Fruit fly (Drosophila melanogaster): Measurements from ENCODE around the gene CG4887.

Gene CG4887

DNA sequence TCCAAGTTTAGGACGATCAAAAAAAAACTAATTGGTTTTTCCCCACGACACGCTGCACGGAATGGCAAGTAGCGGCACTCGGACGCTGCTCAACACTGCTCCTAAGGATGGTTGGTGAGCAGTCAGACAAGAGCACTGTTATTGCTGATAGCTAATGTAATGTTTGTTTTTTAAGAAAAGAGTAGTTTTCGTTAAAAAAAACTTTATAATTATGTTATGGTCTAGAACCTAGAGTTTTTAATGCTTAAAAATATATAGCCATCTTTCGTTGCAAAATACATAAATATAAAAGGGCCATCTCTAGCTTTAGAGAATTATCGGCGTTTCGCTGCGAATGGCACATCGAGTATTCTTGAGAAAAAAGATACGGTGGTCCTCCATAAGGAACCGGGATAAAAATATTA, at the start of gene CG4887, which contains the start of gene Charon (continued):
- TF ChIP-seq mld (GFP tag; IDR thresholded peaks at IDR 0.05; ENCODE audit: partially characterized antibody): no peak
- TF ChIP-seq sna (GFP tag; IDR thresholded peaks at IDR 0.05; ENCODE audit: partially characterized antibody): peak; percentile 69
- peak; percentile 52; the same call in 1 of the 2 replicates for TF ChIP-seq Nf-YA (GFP tag; IDR thresholded peaks at IDR 0.05)
- peak; percentile 73 for TF ChIP-seq bcd (GFP tag; optimal IDR thresholded peaks at IDR 0.05)
- no peak for TF ChIP-seq CG31441 (GFP tag; IDR thresholded peaks at IDR 0.05)
- TF ChIP-seq Dek (tag; optimal IDR thresholded peaks at IDR 0.05): peak; percentile 71
- TF ChIP-seq Hmr (GFP tag; optimal IDR thresholded peaks at IDR 0.05): peak; percentile 83
- TF ChIP-seq oc (tag; optimal IDR thresholded peaks at IDR 0.05): no peak
- TF ChIP-seq CG1602 (GFP tag; optimal IDR thresholded peaks at IDR 0.05): peak; percentile 83
- peak; percentile 41; the same call in 1 of the 3 replicates for TF ChIP-seq CG11695 (GFP tag; IDR thresholded peaks at IDR 0.05)
- peak; percentile 61 for TF ChIP-seq CG16815 (GFP tag; optimal IDR thresholded peaks at IDR 0.05)
- no peak for TF ChIP-seq cad (GFP tag; optimal IDR thresholded peaks at IDR 0.05)
- TF ChIP-seq schlank (tag; optimal IDR thresholded peaks at IDR 0.05): peak; percentile 46
- TF ChIP-seq stc (GFP tag; IDR thresholded peaks at IDR 0.05): 0 out of 2 replicates have a peak, but pooled peaks have one; percentile 26
- peak; percentile 25; the same call in 1 of the 2 replicates for TF ChIP-seq ato (GFP tag; IDR thresholded peaks at IDR 0.05; ENCODE audit: partially characterized antibody)
- TF ChIP-seq CG33557 (GFP tag; optimal IDR thresholded peaks at IDR 0.05): peak; percentile 82
- TF ChIP-seq H15 (GFP tag; IDR thresholded peaks at IDR 0.05): peak; percentile 72; the same call in 1 of the 3 replicates
- TF ChIP-seq caup (GFP tag; optimal IDR thresholded peaks at IDR 0.05; ENCODE audit: severe bottlenecking): peak; percentile 73
- TF ChIP-seq so (GFP tag; IDR thresholded peaks at IDR 0.05): peak; percentile 11; the same call in 1 of the 3 replicates
- peak; percentile 77 for TF ChIP-seq CG18011 (GFP tag; optimal IDR thresholded peaks at IDR 0.05)
- peak; percentile 51 for TF ChIP-seq org-1 (GFP tag; optimal IDR thresholded peaks at IDR 0.05)
- TF ChIP-seq CG12155 (GFP tag; optimal IDR thresholded peaks at IDR 0.05): peak; percentile 86
- no peak for TF ChIP-seq pan (optimal IDR thresholded peaks at IDR 0.05)
- TF ChIP-seq pan (GFP tag; optimal IDR thresholded peaks at IDR 0.05 in 1 of 2, IDR thresholded peaks at IDR 0.05 in 1 of 2): peak in 1 of 2 experiments; percentile 83
- TF ChIP-seq sens (GFP tag): peak; percentile 97
- TF ChIP-seq pb (GFP tag; optimal IDR thresholded peaks at IDR 0.05): peak; percentile 55
- TF ChIP-seq Nf-YC (tag; optimal IDR thresholded peaks at IDR 0.05): no peak
- no peak for TF ChIP-seq CG18476 (GFP tag; optimal IDR thresholded peaks at IDR 0.05)
- TF ChIP-seq CG4360 (GFP tag; IDR thresholded peaks at IDR 0.05): no peak
- no peak for TF ChIP-seq pros (GFP tag; optimal IDR thresholded peaks at IDR 0.05)
- TF ChIP-seq CG9215 (GFP tag; IDR thresholded peaks at IDR 0.05): peak; percentile 88
- peak; percentile 5 for TF ChIP-seq CG9797 (GFP tag; optimal IDR thresholded peaks at IDR 0.05)
- TF ChIP-seq Ada2b (GFP tag; IDR thresholded peaks at IDR 0.05): peak; percentile 65
- TF ChIP-seq Dad (GFP tag; optimal IDR thresholded peaks at IDR 0.05): peak; percentile 82
- TF ChIP-seq sima (GFP tag; optimal IDR thresholded peaks at IDR 0.05): no peak
- no peak for TF ChIP-seq PHDP (tag; optimal IDR thresholded peaks at IDR 0.05)
- no peak for TF ChIP-seq Trl (optimal IDR thresholded peaks at IDR 0.05)
- peak; percentile 86 for TF ChIP-seq Trl (GFP tag; optimal IDR thresholded peaks at IDR 0.05)
- no peak for TF ChIP-seq D19A (tag; optimal IDR thresholded peaks at IDR 0.05)
- TF ChIP-seq cato (GFP tag; optimal IDR thresholded peaks at IDR 0.05; ENCODE audit: borderline replicate concordance): peak; percentile 79
- TF ChIP-seq fu2 (GFP tag; optimal IDR thresholded peaks at IDR 0.05): peak; percentile 87
- peak; percentile 79 for TF ChIP-seq Fer2 (tag; optimal IDR thresholded peaks at IDR 0.05)
- TF ChIP-seq CG7928 (GFP tag; optimal IDR thresholded peaks at IDR 0.05): peak; percentile 53
- TF ChIP-seq CG16779 (GFP tag; IDR thresholded peaks at IDR 0.05): no peak
- TF ChIP-seq kay (GFP tag; optimal IDR thresholded peaks at IDR 0.05): peak; percentile 70
- TF ChIP-seq CG10959 (GFP tag; IDR thresholded peaks at IDR 0.05): peak; percentile 73
- no peak for TF ChIP-seq CG2875 (GFP tag; optimal IDR thresholded peaks at IDR 0.05)
- TF ChIP-seq HLH4C (GFP tag; IDR thresholded peaks at IDR 0.05; ENCODE audit: partially characterized antibody): peak; percentile 57; the same call in 2 of the 3 replicates
- TF ChIP-seq Neu2 (GFP tag; optimal IDR thresholded peaks at IDR 0.05; ENCODE audit: borderline replicate concordance): peak; percentile 49
- TF ChIP-seq Optix (GFP tag; IDR thresholded peaks at IDR 0.05): peak; percentile 32; the same call in 1 of the 3 replicates
- TF ChIP-seq maf-S (GFP tag; optimal IDR thresholded peaks at IDR 0.05): peak; percentile 79
